Worm (Caenorhabditis elegans): ENCODE measurements around the gene C15B12.3.

C15B12.3 gene

DNA sequence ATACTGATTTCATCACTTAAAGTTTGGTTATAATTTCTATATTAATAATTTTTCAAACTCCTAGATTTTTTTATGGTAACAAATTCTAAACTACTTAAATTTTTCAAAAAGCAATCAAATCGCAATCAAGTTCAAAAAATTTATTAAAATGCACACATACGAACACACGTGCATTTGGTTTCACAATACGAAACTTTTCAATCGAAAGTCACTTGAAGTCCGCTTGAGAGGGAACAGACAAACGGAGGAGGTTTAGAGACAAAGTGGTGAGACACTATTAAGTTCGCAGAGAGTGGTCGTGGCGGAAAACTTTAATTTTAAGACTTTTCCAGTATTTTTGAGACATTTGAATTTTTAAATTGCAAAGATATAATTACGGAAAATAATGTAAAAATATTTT, 38.3 kb upstream of the C15B12.3 start, which contains the start of gene glr-8:
glr-8 (plus strand) TSS at position 319 of the 400 bp plus-strand sequence.
- no peak for TF ChIP-seq zag-1 (tag; optimal IDR thresholded peaks at IDR 0.05)
- no peak for TF ChIP-seq egl-5 (tag; optimal IDR thresholded peaks at IDR 0.05)
- no peak for TF ChIP-seq tbx-2 (tag; optimal IDR thresholded peaks at IDR 0.05)
- TF ChIP-seq ztf-4 (tag; optimal IDR thresholded peaks at IDR 0.05): no peak
- TF ChIP-seq lsy-12 (tag; optimal IDR thresholded peaks at IDR 0.05): no peak
- no peak for TF ChIP-seq egl-27 (tag; optimal IDR thresholded peaks at IDR 0.05)
- TF ChIP-seq lin-39 (tag; optimal IDR thresholded peaks at IDR 0.05): no peak
- no peak for TF ChIP-seq unc-39 (tag; optimal IDR thresholded peaks at IDR 0.05)
- TF ChIP-seq ceh-28 (tag; optimal IDR thresholded peaks at IDR 0.05): no peak
- no peak for TF ChIP-seq skn-1 (tag; optimal IDR thresholded peaks at IDR 0.05)
- no peak for TF ChIP-seq R02D3.7 (tag; optimal IDR thresholded peaks at IDR 0.05)

DNA sequence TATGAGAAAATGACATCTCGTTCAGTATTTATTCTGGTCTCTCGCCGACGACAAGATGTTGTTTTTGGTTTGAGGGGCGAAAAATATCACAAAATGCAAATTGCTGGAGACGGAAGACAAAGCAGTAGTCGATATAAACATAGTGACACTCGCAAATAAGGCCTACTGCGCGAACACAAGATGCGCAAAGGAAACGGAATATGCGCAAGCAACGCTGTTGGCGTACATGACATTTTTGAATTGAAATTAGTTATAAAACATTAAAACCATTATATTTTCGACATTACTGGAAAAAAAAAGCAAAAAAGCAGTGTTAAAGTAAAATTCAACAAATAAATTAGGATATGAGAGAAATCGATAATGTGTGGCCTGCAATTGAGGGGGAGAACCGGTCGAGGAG, 37.6 kb upstream of the C15B12.3 start, which contains the start of gene cdf-1:
cdf-1 (minus strand) TSS at position 136 of the 400 bp plus-strand sequence.
- TF ChIP-seq sea-2 (GFP tag; optimal IDR thresholded peaks at IDR 0.05): no peak
- TF ChIP-seq ceh-82 (tag; optimal IDR thresholded peaks at IDR 0.05): no peak
- no peak for TF ChIP-seq mml-1 (tag; optimal IDR thresholded peaks at IDR 0.05)
- TF ChIP-seq aly-2 (tag; optimal IDR thresholded peaks at IDR 0.05): no peak
- no peak for TF ChIP-seq elt-3 (tag; optimal IDR thresholded peaks at IDR 0.05)
- TF ChIP-seq nhr-28 (tag; optimal IDR thresholded peaks at IDR 0.05): no peak
- no peak for TF ChIP-seq elt-1 (tag; optimal IDR thresholded peaks at IDR 0.05)
- TF ChIP-seq egl-5 (tag; optimal IDR thresholded peaks at IDR 0.05): no peak
- no peak for TF ChIP-seq ztf-4 (tag; optimal IDR thresholded peaks at IDR 0.05)
- no peak for TF ChIP-seq hmg-11 (tag; optimal IDR thresholded peaks at IDR 0.05)
- no peak for TF ChIP-seq eor-1 (tag; optimal IDR thresholded peaks at IDR 0.05)
- peak; percentile 45 for TF ChIP-seq nhr-23 (tag; optimal IDR thresholded peaks at IDR 0.05)
- no peak for TF ChIP-seq skn-1 (tag; optimal IDR thresholded peaks at IDR 0.05)
- TF ChIP-seq pqm-1 (tag; optimal IDR thresholded peaks at IDR 0.05): no peak
- TF ChIP-seq ama-1 (optimal IDR thresholded peaks at IDR 0.05): no peak
- no peak for TF ChIP-seq fos-1 (tag; optimal IDR thresholded peaks at IDR 0.05)
- TF ChIP-seq nhr-25 (tag; optimal IDR thresholded peaks at IDR 0.05): no peak
- TF ChIP-seq ceh-28 (tag; optimal IDR thresholded peaks at IDR 0.05): no peak
- TF ChIP-seq tbx-2 (tag; optimal IDR thresholded peaks at IDR 0.05): no peak
- TF ChIP-seq daf-12 (tag; optimal IDR thresholded peaks at IDR 0.05): no peak
- no peak for TF ChIP-seq ceh-16 (tag; optimal IDR thresholded peaks at IDR 0.05)
- TF ChIP-seq lin-15B (tag; optimal IDR thresholded peaks at IDR 0.05): peak; percentile 16
- no peak for TF ChIP-seq nhr-12 (tag; optimal IDR thresholded peaks at IDR 0.05)
- peak; percentile 23 for TF ChIP-seq nfya-1 (tag; optimal IDR thresholded peaks at IDR 0.05; ENCODE audit: insufficient read depth)
- no peak for TF ChIP-seq elt-2 (tag; optimal IDR thresholded peaks at IDR 0.05)

DNA sequence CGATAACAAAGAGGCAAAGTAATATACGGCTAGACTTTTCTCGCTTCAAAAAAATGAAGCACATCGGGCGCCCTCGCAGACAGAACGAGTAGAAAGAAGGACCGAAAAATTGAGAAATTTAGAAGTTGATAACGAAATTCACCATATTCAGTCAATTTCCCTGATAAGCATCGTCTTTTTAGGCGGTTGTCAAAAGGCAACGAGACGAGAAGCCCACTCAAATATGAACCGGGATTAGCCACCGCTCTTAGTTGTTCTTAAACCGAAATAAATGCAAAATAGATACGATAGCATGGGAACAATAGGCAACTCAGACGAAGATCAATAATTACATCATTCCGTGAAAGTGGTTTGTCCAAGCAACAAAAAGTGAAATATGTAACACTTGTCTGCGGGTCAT, 35.8 kb upstream of the C15B12.3 start:
- TF ChIP-seq pqm-1 (tag; optimal IDR thresholded peaks at IDR 0.05) (peak; percentile 4), snpc-4 (tag; optimal IDR thresholded peaks at IDR 0.05) (no peak), sea-2 (GFP tag; optimal IDR thresholded peaks at IDR 0.05) (no peak), elt-2 (tag; optimal IDR thresholded peaks at IDR 0.05) (peak; percentile 64), egl-5 (tag; optimal IDR thresholded peaks at IDR 0.05) (no peak), ztf-11 (tag; optimal IDR thresholded peaks at IDR 0.05) (no peak), daf-12 (tag; optimal IDR thresholded peaks at IDR 0.05) (no peak)

DNA sequence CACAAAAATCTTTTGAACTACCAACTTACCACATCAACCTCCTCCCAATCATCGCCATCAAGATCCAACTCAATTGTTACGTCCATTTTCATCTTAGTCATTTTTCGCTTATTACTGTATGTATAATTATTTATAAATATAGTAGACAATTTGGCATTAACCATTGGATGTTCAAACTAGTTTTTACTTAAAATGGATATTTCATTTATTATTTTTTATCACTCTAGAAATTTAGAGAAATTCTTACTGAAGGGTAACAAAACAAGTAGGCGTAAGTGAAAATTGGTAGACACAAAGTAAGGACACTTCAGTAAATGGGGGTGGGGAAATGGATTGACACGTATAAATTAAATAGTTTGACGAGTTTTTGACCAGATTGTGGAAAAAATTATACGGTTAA, 32.4 kb upstream of the C15B12.3 start, which contains the start of gene actl-1:
actl-1 (minus strand) TSS at position 101 of the 400 bp plus-strand sequence.
- TF ChIP-seq jun-1 (tag; optimal IDR thresholded peaks at IDR 0.05) (no peak), pha-4 (tag; optimal IDR thresholded peaks at IDR 0.05) (no peak), mml-1 (tag; optimal IDR thresholded peaks at IDR 0.05) (no peak), unc-39 (tag; optimal IDR thresholded peaks at IDR 0.05) (no peak), R02D3.7 (tag; optimal IDR thresholded peaks at IDR 0.05) (no peak)

DNA sequence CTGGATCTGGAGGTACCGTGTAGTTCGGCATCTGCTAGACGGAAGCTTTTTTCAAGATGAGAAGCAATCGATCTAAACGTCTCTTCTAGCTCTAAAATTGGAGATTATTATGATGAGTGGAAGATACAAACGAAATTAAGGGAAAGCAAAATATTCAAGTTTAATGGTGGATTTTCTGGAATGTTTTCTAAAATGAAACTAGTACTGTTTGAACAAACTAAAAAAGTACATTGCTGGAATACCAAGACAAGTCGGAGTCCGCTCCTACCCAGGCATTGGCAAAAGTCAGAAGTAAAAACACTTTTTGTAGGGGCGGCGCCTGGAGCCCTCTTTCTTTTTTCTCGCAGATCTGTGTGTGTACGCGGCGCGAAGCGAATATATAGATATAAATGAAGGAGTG, 17.4 kb upstream of the C15B12.3 start, which contains the start of gene gar-1:
gar-1 (minus strand) TSS at position 101 of the 400 bp plus-strand sequence.
- TF ChIP-seq nhr-12 (tag; optimal IDR thresholded peaks at IDR 0.05) (no peak), nhr-67 (tag; optimal IDR thresholded peaks at IDR 0.05) (no peak), nhr-25 (tag; optimal IDR thresholded peaks at IDR 0.05) (no peak), fkh-2 (tag; optimal IDR thresholded peaks at IDR 0.05) (no peak), unc-62 (GFP tag; optimal IDR thresholded peaks at IDR 0.05) (no peak), unc-39 (tag; optimal IDR thresholded peaks at IDR 0.05) (no peak), nhr-77 (tag; optimal IDR thresholded peaks at IDR 0.05) (no peak), nhr-28 (tag; optimal IDR thresholded peaks at IDR 0.05) (no peak), R02D3.7 (tag; optimal IDR thresholded peaks at IDR 0.05) (no peak), pha-4 (tag; optimal IDR thresholded peaks at IDR 0.05) (no peak), nhr-237 (tag; optimal IDR thresholded peaks at IDR 0.05) (no peak), daf-12 (tag; optimal IDR thresholded peaks at IDR 0.05) (no peak), elt-1 (tag; optimal IDR thresholded peaks at IDR 0.05) (no peak), ztf-11 (tag; optimal IDR thresholded peaks at IDR 0.05) (no peak), egl-5 (tag; optimal IDR thresholded peaks at IDR 0.05) (no peak)

Data from whole organism, L3 larva.